Worm (Caenorhabditis elegans) whole organism, L4/young adult: ENCODE results near the gene drh-1.

Experiments
- W03F9.2 ChIP-seq: fragments of 150-350 bp; optimal IDR thresholded peaks from 2 replicates; lab custom pipeline; 2014; ENCODE audit warnings: missing biosample characterization, missing genetic modification characterization
- him-1 ChIP-seq: sonication (generic microtip); optimal IDR thresholded peaks from 2 replicates; lab custom pipeline; 2016; ENCODE audit warnings: missing genotype, missing genetic modification reagents, missing genetic modification characterization, missing compliant biosample characterization

ce11 chrIV:6645867-6646655 is 32.9 kb upstream of the drh-1 start, which contains the start of gene hil-7:
- TF ChIP-seq W03F9.2 (no peak), him-1 (tag; lab: Kevin White, UChicago) (no peak)
